Fruit fly (Drosophila melanogaster) whole organism, embryonic: Measurements from ENCODE around the gene CG9021.
A peak's percentile ranks its signal among the peaks of the same experiment; 100 is the strongest.

Experiments used
- Atf3 ChIP-seq: fragments of 200-800 bp; sonication (Bioruptor generic); optimal IDR thresholded peaks from 3 replicates; lab custom pipeline; 2016; ENCODE audit warnings: missing biosample characterization, missing genetic modification characterization
- B-H1 ChIP-seq: fragments of 200-800 bp; sonication (Bioruptor generic); IDR thresholded peaks from 3 replicates; pipeline ENCODE4 v1.3.6; 2022; ENCODE audit warnings: missing biosample characterization, missing genetic modification characterization
- CG10147 ChIP-seq: fragments of 200-800 bp; sonication (Bioruptor generic); optimal IDR thresholded peaks from 2 replicates; lab custom pipeline; 2019; ENCODE audit warnings: missing biosample characterization, mild to moderate bottlenecking, missing genetic modification characterization, moderate library complexity
- CG10959 ChIP-seq: fragments of 200-800 bp; sonication (Bioruptor generic); IDR thresholded peaks from 2 replicates; pipeline ENCODE4 v1.3.6; 2022; ENCODE audit warnings: missing biosample characterization, missing genetic modification characterization
- CG12104 ChIP-seq: fragments of 200-800 bp; sonication (Bioruptor generic); optimal IDR thresholded peaks from 3 replicates; lab custom pipeline; 2016; ENCODE audit warnings: missing biosample characterization, missing genetic modification characterization
- CG12236 ChIP-seq: fragments of 200-800 bp; sonication (Bioruptor generic); optimal IDR thresholded peaks from 2 replicates; lab custom pipeline; 2016; ENCODE audit warnings: missing biosample characterization, missing genetic modification characterization
- CG15073 ChIP-seq: fragments of 200-800 bp; sonication (Bioruptor generic); optimal IDR thresholded peaks from 2 replicates; lab custom pipeline; 2016; ENCODE audit warnings: missing biosample characterization, missing genetic modification characterization
- CG15479 ChIP-seq: fragments of 200-800 bp; sonication (Bioruptor generic); optimal IDR thresholded peaks from 3 replicates; lab custom pipeline; 2019; ENCODE audit warnings: missing biosample characterization, mild to moderate bottlenecking, missing genetic modification characterization, moderate library complexity
- CG17612 ChIP-seq: fragments of 200-800 bp; sonication (Bioruptor generic); IDR thresholded peaks from 2 replicates; pipeline ENCODE4 v1.3.6; 2022; ENCODE audit warnings: missing biosample characterization, missing genetic modification characterization
- CG18599 ChIP-seq: fragments of 200-800 bp; sonication (Bioruptor generic); optimal IDR thresholded peaks from 3 replicates; lab custom pipeline; 2017; ENCODE audit warnings: missing biosample characterization, missing genetic modification characterization, mild to moderate bottlenecking, moderate library complexity, missing genetic modification reagents
- CG2116 ChIP-seq: fragments of 200-800 bp; sonication (Bioruptor generic); optimal IDR thresholded peaks from 3 replicates; lab custom pipeline; 2018; ENCODE audit warnings: missing biosample characterization, mild to moderate bottlenecking, missing genetic modification characterization
- CG30020 ChIP-seq: fragments of 200-800 bp; optimal IDR thresholded peaks from 2 replicates; lab custom pipeline; 2019; ENCODE audit warnings: missing biosample characterization, mild to moderate bottlenecking, missing genetic modification characterization, moderate library complexity
- CG32772 ChIP-seq: fragments of 200-800 bp; sonication (Bioruptor generic); IDR thresholded peaks from 2 replicates; pipeline ENCODE4 v1.3.6; 2022; ENCODE audit warnings: missing biosample characterization, missing genetic modification characterization
- CG43689 ChIP-seq: fragments of 200-800 bp; sonication (Bioruptor generic); IDR thresholded peaks from 2 replicates; pipeline ENCODE4 v1.3.6; 2022; ENCODE audit warnings: missing biosample characterization, missing genetic modification characterization
- CG4424 ChIP-seq: fragments of 200-800 bp; sonication (Bioruptor generic); optimal IDR thresholded peaks from 3 replicates; lab custom pipeline; 2016; ENCODE audit warnings: missing biosample characterization, missing genetic modification characterization
- CG4730 ChIP-seq: fragments of 200-800 bp; sonication (Bioruptor generic); IDR thresholded peaks from 2 replicates; pipeline ENCODE4 v1.3.6; 2022; ENCODE audit warnings: missing biosample characterization, missing genetic modification characterization
- CG6854 ChIP-seq: fragments of 200-800 bp; sonication (Bioruptor generic); optimal IDR thresholded peaks from 3 replicates; lab custom pipeline; 2017; ENCODE audit warnings: missing biosample characterization, mild to moderate bottlenecking, missing genetic modification characterization
- CG9797 ChIP-seq: fragments of 200-800 bp; sonication (Bioruptor generic); optimal IDR thresholded peaks from 3 replicates; lab custom pipeline; 2018; ENCODE audit warnings: missing biosample characterization, mild to moderate bottlenecking, missing genetic modification characterization
- CG9817 ChIP-seq: fragments of 200-800 bp; sonication (Bioruptor generic); optimal IDR thresholded peaks from 2 replicates; lab custom pipeline; 2018; ENCODE audit warnings: missing biosample characterization, mild to moderate bottlenecking, missing genetic modification characterization, moderate library complexity
- CHES-1-like ChIP-seq: fragments of 200-800 bp; sonication (Bioruptor generic); optimal IDR thresholded peaks from 2 replicates; lab custom pipeline; 2016; ENCODE audit warnings: missing biosample characterization, missing genetic modification characterization
- CkIIα-i1 ChIP-seq: fragments of 200-800 bp; sonication (Bioruptor generic); IDR thresholded peaks from 2 replicates; pipeline ENCODE4 v1.3.6; 2022; ENCODE audit warnings: missing biosample characterization, missing genetic modification characterization
- D19B ChIP-seq: fragments of 200-800 bp; sonication (Bioruptor generic); optimal IDR thresholded peaks from 2 replicates; lab custom pipeline; 2017; ENCODE audit warnings: missing biosample characterization, mild to moderate bottlenecking, missing genetic modification characterization
- Dbx ChIP-seq: fragments of 200-800 bp; sonication (Bioruptor generic); IDR thresholded peaks from 3 replicates; pipeline ENCODE4 v1.3.6; 2022; ENCODE audit warnings: missing biosample characterization, missing genetic modification characterization
- Deaf1 ChIP-seq: fragments of 200-800 bp; optimal IDR thresholded peaks from 3 replicates; lab custom pipeline; 2019; ENCODE audit warnings: missing biosample characterization, mild to moderate bottlenecking, missing genetic modification characterization, moderate library complexity
- E2f1 ChIP-seq: fragments of 200-800 bp; sonication (Bioruptor generic); IDR thresholded peaks from 2 replicates; pipeline ENCODE4 v1.3.6; 2022; ENCODE audit warnings: missing biosample characterization, missing genetic modification characterization
- Eip74EF ChIP-seq, 2 experiments: fragments of 200-800 bp in 1 of 2; fragments of >200 bp in 1 of 2; sonication (Bioruptor generic) in 1 of 2; optimal IDR thresholded peaks; 2 replicates each; lab custom pipeline; 2017 to 2019; ENCODE audit warnings: missing biosample characterization in 2 of 2, missing genetic modification characterization in 2 of 2, mild to moderate bottlenecking in 1 of 2, moderate library complexity in 1 of 2
- Fer1 ChIP-seq: fragments of 200-800 bp; sonication (Bioruptor generic); optimal IDR thresholded peaks from 2 replicates; lab custom pipeline; 2017; ENCODE audit warnings: missing biosample characterization, mild to moderate bottlenecking, missing genetic modification characterization
- Hr3 ChIP-seq: fragments of 200-800 bp; sonication (Bioruptor generic); optimal IDR thresholded peaks from 3 replicates; lab custom pipeline; 2016; ENCODE audit warnings: missing biosample characterization, missing genetic modification characterization
- Jarid2 ChIP-seq: fragments of 200-800 bp; sonication (Bioruptor generic); optimal IDR thresholded peaks from 3 replicates; lab custom pipeline; 2017; ENCODE audit warnings: mild to moderate bottlenecking, missing biosample characterization, missing genetic modification reagents, missing genetic modification characterization
- Max ChIP-seq: fragments of 200-800 bp; sonication (Bioruptor generic); optimal IDR thresholded peaks from 2 replicates; lab custom pipeline; 2016; ENCODE audit warnings: missing biosample characterization, mild to moderate bottlenecking, missing genetic modification characterization
- Sin3A ChIP-seq: fragments of >200 bp; optimal IDR thresholded peaks from 2 replicates; lab custom pipeline; 2018
- TFAM ChIP-seq: fragments of 200-800 bp; sonication (Bioruptor generic); optimal IDR thresholded peaks from 2 replicates; lab custom pipeline; 2017; ENCODE audit warnings: missing biosample characterization, missing genetic modification characterization, inconsistent platforms
- Tbp ChIP-seq: fragments of >200 bp; optimal IDR thresholded peaks from 2 replicates; lab custom pipeline; 2018; ENCODE audit warnings: missing biosample characterization, missing genetic modification characterization
- ab ChIP-seq: fragments of 200-800 bp; sonication (Bioruptor generic); optimal IDR thresholded peaks from 2 replicates; lab custom pipeline; 2016; ENCODE audit warnings: missing biosample characterization, missing genetic modification characterization
- ash1 ChIP-seq: fragments of 200-800 bp; sonication (Bioruptor generic); optimal IDR thresholded peaks from 2 replicates; lab custom pipeline; 2018; ENCODE audit warnings: missing biosample characterization, mild to moderate bottlenecking, missing genetic modification characterization
- br ChIP-seq: fragments of >200 bp; optimal IDR thresholded peaks from 2 replicates; lab custom pipeline; 2017
- cas ChIP-seq: fragments of 200-800 bp; sonication (Bioruptor generic); IDR thresholded peaks from 2 replicates; pipeline ENCODE4 v1.3.6; 2022; ENCODE audit warnings: missing biosample characterization, missing genetic modification characterization
- croc ChIP-seq: fragments of 200-800 bp; sonication (Bioruptor generic); conservative IDR thresholded peaks from 3 replicates; pipeline ENCODE4 v1.3.6; 2022; ENCODE audit warnings: missing biosample characterization, missing genetic modification characterization
- crol ChIP-seq: fragments of 200-800 bp; sonication (Bioruptor generic); IDR thresholded peaks from 2 replicates; pipeline ENCODE4 v1.3.6; 2022; ENCODE audit warnings: missing biosample characterization, missing genetic modification characterization
- dimm ChIP-seq: fragments of 200-800 bp; sonication (Bioruptor generic); IDR thresholded peaks from 2 replicates; pipeline ENCODE4 v1.3.6; 2022; ENCODE audit warnings: missing biosample characterization, missing genetic modification characterization
- dpn ChIP-seq, 2 experiments: fragments of 200-800 bp; sonication (Bioruptor generic); optimal IDR thresholded peaks; 3 replicates each; lab custom pipeline; 2016; ENCODE audit warnings: missing biosample characterization in 2 of 2, missing genetic modification characterization in 2 of 2
- ftz-f1 ChIP-seq: fragments of 200-800 bp; sonication (Bioruptor generic); optimal IDR thresholded peaks from 2 replicates; lab custom pipeline; 2016; ENCODE audit warnings: missing biosample characterization, missing genetic modification characterization
- grn ChIP-seq: fragments of 200-800 bp; sonication (Bioruptor generic); optimal IDR thresholded peaks from 3 replicates; lab custom pipeline; 2017; ENCODE audit warnings: missing biosample characterization, missing genetic modification characterization
- gsb-n ChIP-seq: fragments of 200-800 bp; sonication (Bioruptor generic); optimal IDR thresholded peaks from 3 replicates; lab custom pipeline; 2018; ENCODE audit warnings: missing biosample characterization, mild to moderate bottlenecking, missing genetic modification characterization
- lbe ChIP-seq: fragments of 200-800 bp; sonication (Bioruptor generic); optimal IDR thresholded peaks from 2 replicates; lab custom pipeline; 2016; ENCODE audit warnings: missing biosample characterization, mild to moderate bottlenecking, missing genetic modification characterization
- lmd ChIP-seq: fragments of 200-800 bp; sonication (Bioruptor generic); IDR thresholded peaks from 2 replicates; pipeline ENCODE4 v1.3.6; 2022; ENCODE audit warnings: missing biosample characterization, missing genetic modification characterization
- pho ChIP-seq: fragments of 200-800 bp; sonication (Bioruptor generic); optimal IDR thresholded peaks from 2 replicates; lab custom pipeline; 2016; ENCODE audit warnings: missing biosample characterization, missing genetic modification characterization
- pzg ChIP-seq: fragments of 200-800 bp; sonication (Bioruptor generic); optimal IDR thresholded peaks from 3 replicates; lab custom pipeline; 2018; ENCODE audit warnings: missing biosample characterization, mild to moderate bottlenecking, missing genetic modification characterization, moderate library complexity
- salm ChIP-seq: fragments of 200-800 bp; sonication (Bioruptor generic); optimal IDR thresholded peaks from 2 replicates; lab custom pipeline; 2018; ENCODE audit warnings: missing biosample characterization, mild to moderate bottlenecking, missing genetic modification characterization
- so ChIP-seq: fragments of 200-800 bp; sonication (Bioruptor generic); IDR thresholded peaks from 3 replicates; pipeline ENCODE4 v1.3.6; 2022; ENCODE audit warnings: missing biosample characterization, missing genetic modification characterization
- unpg ChIP-seq: fragments of 200-800 bp; sonication (Bioruptor generic); optimal IDR thresholded peaks from 3 replicates; lab custom pipeline; 2018; ENCODE audit warnings: missing biosample characterization, mild to moderate bottlenecking, missing genetic modification characterization, moderate library complexity
- usp ChIP-seq: fragments of >200 bp; optimal IDR thresholded peaks from 2 replicates; lab custom pipeline; 2017; ENCODE audit warnings: missing biosample characterization, missing genetic modification characterization

The CG9021 gene

dm6 chr2L:5879363-5879934, 25.0 kb downstream of the CG9021 start, which contains the start of gene rau (continued):
- TF ChIP-seq CHES-1-like (GFP tag; lab: Kevin White, UChicago) (peak; percentile 35), dimm (GFP tag; lab: Robert Waterston, UW) (no peak), lbe (GFP tag; lab: Kevin White, UChicago) (peak; percentile 38), CG4424 (GFP tag; lab: Kevin White, UChicago) (peak; percentile 75), usp (GFP tag; lab: Kevin White, UChicago) (no peak), CG12104 (GFP tag; lab: Kevin White, UChicago) (peak; percentile 41), cas (GFP tag; lab: Robert Waterston, UW) (no peak), croc (GFP tag; lab: Robert Waterston, UW) (peak; percentile 61), CG2116 (GFP tag; lab: Kevin White, UChicago) (peak; percentile 53), Fer1 (GFP tag; lab: Kevin White, UChicago) (peak; percentile 83), CG32772 (GFP tag; lab: Robert Waterston, UW) (peak; percentile 70), grn (GFP tag; lab: Kevin White, UChicago) (no peak), CG15479 (GFP tag; lab: Kevin White, UChicago) (no peak), CG18599 (peak; percentile 84), Hr3 (GFP tag; lab: Kevin White, UChicago) (peak; percentile 70), CG10147 (GFP tag; lab: Kevin White, UChicago) (peak; percentile 48), Jarid2 (GFP tag; lab: Kevin White, UChicago) (peak; percentile 97), CG9817 (tag; lab: Kevin White, UChicago) (peak; percentile 65), CG30020 (tag; lab: Kevin White, UChicago) (peak; percentile 31), E2f1 (GFP tag; lab: Robert Waterston, UW) (peak; percentile 73), CG6854 (GFP tag; lab: Kevin White, UChicago) (peak; percentile 72), ab (GFP tag; lab: Kevin White, UChicago) (no peak), Max (GFP tag; lab: Kevin White, UChicago) (peak; percentile 55), CkIIα-i1 (GFP tag; lab: Robert Waterston, UW) (no peak), br (lab: Kevin White, UChicago) (no peak), unpg (GFP tag; lab: Kevin White, UChicago) (peak; percentile 73), pzg (GFP tag; lab: Kevin White, UChicago) (no peak), TFAM (GFP tag; lab: Kevin White, UChicago) (no peak), CG4730 (GFP tag; lab: Robert Waterston, UW) (peak; percentile 49; the same call in 1 of the 2 replicates), salm (tag; lab: Kevin White, UChicago) (no peak), ash1 (no peak), CG17612 (GFP tag; lab: Robert Waterston, UW) (0 out of 2 replicates have a peak, but pooled peaks have one; percentile 32), ftz-f1 (no peak), CG9797 (GFP tag; lab: Kevin White, UChicago) (peak; percentile 15), Eip74EF (GFP tag; optimal IDR thresholded peaks at IDR 0.05; lab: Kevin White, UChicago) (peak in 1 of 2 experiments; percentile 53), Atf3 (peak; percentile 59), crol (GFP tag; lab: Robert Waterston, UW) (no peak), B-H1 (GFP tag; lab: Robert Waterston, UW) (no peak), CG15073 (GFP tag; lab: Kevin White, UChicago) (no peak), Sin3A (lab: Kevin White, UChicago) (no peak), Deaf1 (tag; lab: Kevin White, UChicago) (peak; percentile 55), dpn (GFP tag; optimal IDR thresholded peaks at IDR 0.05; lab: Kevin White, UChicago) (peak; percentile 39 to 56), CG43689 (GFP tag; lab: Robert Waterston, UW) (no peak), pho (no peak), gsb-n (tag; lab: Kevin White, UChicago) (peak; percentile 60), D19B (peak; percentile 53), lmd (peak; percentile 70; the same call in 1 of the 2 replicates), so (GFP tag; lab: Robert Waterston, UW) (0 out of 3 replicates have a peak, but pooled peaks have one; percentile 20), CG12236 (GFP tag; lab: Kevin White, UChicago) (peak; percentile 47), Tbp (GFP tag; lab: Kevin White, UChicago) (no peak), CG10959 (0 out of 2 replicates have a peak, but pooled peaks have one; percentile 33), Dbx (peak; percentile 72)
